Worm (Caenorhabditis elegans) whole organism, early embryonic: ENCODE results near the gene skn-1.

Experiments used
- B0310.2 ChIP-seq: sonication (generic microtip); optimal IDR thresholded peaks from 2 replicates; lab custom pipeline; 2016; ENCODE audit warnings: mild to moderate bottlenecking, missing genetic modification characterization, missing compliant biosample characterization
- F13C5.2 ChIP-seq: sonication (generic microtip); optimal IDR thresholded peaks from 2 replicates; lab custom pipeline; 2017; ENCODE audit warnings: mild to moderate bottlenecking, missing genetic modification characterization, inconsistent platforms, missing compliant biosample characterization
- aly-1 ChIP-seq: sonication (generic microtip); optimal IDR thresholded peaks from 2 replicates; lab custom pipeline; 2016; ENCODE audit warnings: missing genetic modification characterization, missing compliant biosample characterization
- ama-1 ChIP-seq: fragments of 150-350 bp; optimal IDR thresholded peaks from 2 replicates; lab custom pipeline; 2014
- ceh-13 ChIP-seq: fragments of 200-800 bp; sonication (Bioruptor generic); optimal IDR thresholded peaks from 2 replicates; lab custom pipeline; 2018; ENCODE audit warnings: mild to moderate bottlenecking, missing genetic modification characterization, missing compliant biosample characterization
- ceh-36 ChIP-seq: sonication (generic microtip); optimal IDR thresholded peaks from 2 replicates; lab custom pipeline; 2016; ENCODE audit warnings: missing genetic modification characterization, inconsistent platforms, missing compliant biosample characterization
- ets-7 ChIP-seq: sonication (generic microtip); optimal IDR thresholded peaks from 2 replicates; lab custom pipeline; 2016; ENCODE audit warnings: missing genotype, missing genetic modification characterization, missing compliant biosample characterization
- flt-1 ChIP-seq: fragments of 200-800 bp; sonication (Bioruptor generic); IDR thresholded peaks from 2 replicates; pipeline ENCODE4 v1.3.6; 2022; ENCODE audit warnings: missing genetic modification characterization, missing compliant biosample characterization
- hmbx-1 ChIP-seq: sonication (generic microtip); optimal IDR thresholded peaks from 2 replicates; lab custom pipeline; 2016; ENCODE audit warnings: mild to moderate bottlenecking, missing genetic modification characterization, missing compliant biosample characterization
- hmg-4 ChIP-seq: fragments of 200-800 bp; sonication (Bioruptor generic); optimal IDR thresholded peaks from 2 replicates; lab custom pipeline; 2018; ENCODE audit warnings: mild to moderate bottlenecking, missing genetic modification characterization, missing compliant biosample characterization
- hnd-1 ChIP-seq: sonication (generic microtip); optimal IDR thresholded peaks from 2 replicates; lab custom pipeline; 2016; ENCODE audit warnings: missing genetic modification characterization, missing compliant biosample characterization
- pes-1 ChIP-seq: fragments of 200-800 bp; sonication (Bioruptor generic); IDR thresholded peaks from 2 replicates; pipeline ENCODE4 v1.3.6; 2022; ENCODE audit warnings: missing genetic modification reagents, missing genetic modification characterization, missing compliant biosample characterization
- scrt-1 ChIP-seq: fragments of 200-800 bp; sonication (Bioruptor generic); IDR thresholded peaks from 2 replicates; pipeline ENCODE4 v1.3.6; 2022; ENCODE audit warnings: missing genetic modification characterization, missing compliant biosample characterization
- sea-1 ChIP-seq: fragments of 200-800 bp; sonication (Bioruptor generic); conservative IDR thresholded peaks from 2 replicates; pipeline ENCODE4 v1.3.6; 2022; ENCODE audit warnings: missing genetic modification characterization, missing compliant biosample characterization
- tbx-11 ChIP-seq: fragments of 200-800 bp; sonication (Bioruptor generic); IDR thresholded peaks from 2 replicates; pipeline ENCODE4 v1.3.6; 2022; ENCODE audit warnings: missing genetic modification characterization, missing compliant biosample characterization
- tbx-37 ChIP-seq: fragments of 200-800 bp; sonication (Bioruptor generic); conservative IDR thresholded peaks from 2 replicates; pipeline ENCODE4 v1.3.6; 2022; ENCODE audit warnings: missing genetic modification reagents, missing genetic modification characterization, missing compliant biosample characterization
- tra-4 ChIP-seq: sonication (generic microtip); optimal IDR thresholded peaks from 2 replicates; lab custom pipeline; 2017; ENCODE audit warnings: missing genetic modification characterization, missing compliant biosample characterization

skn-1 gene

ce11 chrIV:5669459-5669858, 9.3 kb upstream of the skn-1 start, which contains the start of gene T19E7.6:
Gene T19E7.6, minus strand, starts transcription at chrIV:5669503.
- TF ChIP-seq ets-7 (tag; lab: Kevin White, UChicago): no peak
- TF ChIP-seq pes-1 (GFP tag; lab: Robert Waterston, UW): no peak
- no peak for TF ChIP-seq hnd-1 (tag; lab: Kevin White, UChicago)
- TF ChIP-seq ceh-13: no peak
- TF ChIP-seq hmbx-1 (tag; lab: Kevin White, UChicago): no peak
- no peak for TF ChIP-seq tbx-11 (GFP tag; lab: Robert Waterston, UW)
- no peak for TF ChIP-seq scrt-1 (GFP tag; lab: Robert Waterston, UW)
- no peak for TF ChIP-seq B0310.2 (tag; lab: Kevin White, UChicago)
- no peak for TF ChIP-seq aly-1 (tag; lab: Kevin White, UChicago)
- TF ChIP-seq tra-4: no peak
- TF ChIP-seq tbx-37 (GFP tag; lab: Robert Waterston, UW): no peak
- TF ChIP-seq ceh-36 (tag; lab: Kevin White, UChicago): no peak
- no peak for TF ChIP-seq flt-1 (GFP tag; lab: Robert Waterston, UW)
- no peak for TF ChIP-seq F13C5.2 (tag; lab: Kevin White, UChicago)
- no peak for TF ChIP-seq ama-1 (lab: Kevin White, UChicago)
- TF ChIP-seq hmg-4 (GFP tag; lab: Kevin White, UChicago): no peak
- no peak for TF ChIP-seq sea-1 (GFP tag; lab: Robert Waterston, UW)

- TF ChIP-seq ceh-13 (no peak), B0310.2 (tag; lab: Kevin White, UChicago) (no peak), hmg-4 (GFP tag; lab: Kevin White, UChicago) (no peak), ama-1 (lab: Kevin White, UChicago) (no peak), F13C5.2 (tag; lab: Kevin White, UChicago) (no peak), hnd-1 (tag; lab: Kevin White, UChicago) (no peak), sea-1 (GFP tag; lab: Robert Waterston, UW) (no peak), hmbx-1 (tag; lab: Kevin White, UChicago) (no peak), flt-1 (GFP tag; lab: Robert Waterston, UW) (no peak), pes-1 (GFP tag; lab: Robert Waterston, UW) (no peak), ceh-36 (tag; lab: Kevin White, UChicago) (no peak), aly-1 (tag; lab: Kevin White, UChicago) (no peak), tbx-37 (GFP tag; lab: Robert Waterston, UW) (no peak), ets-7 (tag; lab: Kevin White, UChicago) (no peak), tbx-11 (GFP tag; lab: Robert Waterston, UW) (no peak)
These were observed 7.0 kb upstream of the skn-1 start for ce11 chrIV:5667191-5667590.

ce11 chrIV:5666115-5667028, 6.2 kb upstream of the skn-1 start:
- TF ChIP-seq hmbx-1 (tag; lab: Kevin White, UChicago) (no peak), F13C5.2 (tag; lab: Kevin White, UChicago) (no peak), pes-1 (GFP tag; lab: Robert Waterston, UW) (no peak), flt-1 (GFP tag; lab: Robert Waterston, UW) (no peak), ets-7 (tag; lab: Kevin White, UChicago) (no peak), ceh-13 (no peak), tbx-11 (GFP tag; lab: Robert Waterston, UW) (no peak), tra-4 (no peak), B0310.2 (tag; lab: Kevin White, UChicago) (no peak), aly-1 (tag; lab: Kevin White, UChicago) (no peak)

- TF ChIP-seq tbx-11 (GFP tag; lab: Robert Waterston, UW) (no peak), ets-7 (tag; lab: Kevin White, UChicago) (no peak), sea-1 (GFP tag; lab: Robert Waterston, UW) (no peak), aly-1 (tag; lab: Kevin White, UChicago) (no peak), pes-1 (GFP tag; lab: Robert Waterston, UW) (no peak), tbx-37 (GFP tag; lab: Robert Waterston, UW) (no peak), hmg-4 (GFP tag; lab: Kevin White, UChicago) (no peak), hmbx-1 (tag; lab: Kevin White, UChicago) (no peak), ama-1 (lab: Kevin White, UChicago) (no peak), flt-1 (GFP tag; lab: Robert Waterston, UW) (no peak), hnd-1 (tag; lab: Kevin White, UChicago) (no peak), tra-4 (no peak), F13C5.2 (tag; lab: Kevin White, UChicago) (no peak), ceh-36 (tag; lab: Kevin White, UChicago) (no peak), scrt-1 (GFP tag; lab: Robert Waterston, UW) (no peak), ceh-13 (no peak), B0310.2 (tag; lab: Kevin White, UChicago) (no peak)
These were observed 5.3 kb upstream of the skn-1 start for ce11 chrIV:5665353-5665918.

ce11 chrIV:5664375-5665004, 4.3 kb upstream of the skn-1 start, which contains the start of gene bec-1:
Gene bec-1, minus strand, starts transcription at chrIV:5664425.
- TF ChIP-seq pes-1 (GFP tag; lab: Robert Waterston, UW): no peak
- no peak for TF ChIP-seq tbx-37 (GFP tag; lab: Robert Waterston, UW)
- TF ChIP-seq ets-7 (tag; lab: Kevin White, UChicago): no peak
- no peak for TF ChIP-seq ceh-36 (tag; lab: Kevin White, UChicago)
- no peak for TF ChIP-seq scrt-1 (GFP tag; lab: Robert Waterston, UW)
- TF ChIP-seq tbx-11 (GFP tag; lab: Robert Waterston, UW): no peak
- TF ChIP-seq aly-1 (tag; lab: Kevin White, UChicago): no peak
- no peak for TF ChIP-seq tra-4
- no peak for TF ChIP-seq ceh-13
- no peak for TF ChIP-seq hmg-4 (GFP tag; lab: Kevin White, UChicago)
- no peak for TF ChIP-seq hmbx-1 (tag; lab: Kevin White, UChicago)
- TF ChIP-seq flt-1 (GFP tag; lab: Robert Waterston, UW): no peak
- no peak for TF ChIP-seq F13C5.2 (tag; lab: Kevin White, UChicago)
